Worm (Caenorhabditis elegans) whole organism, L4 larva: ENCODE data around the gene asp-16.

Source experiments
- F26F4.8 ChIP-seq: fragments of 200-800 bp; sonication (Bioruptor generic); conservative IDR thresholded peaks from 2 replicates; pipeline ENCODE4 v1.3.6; 2022; ENCODE audit warnings: missing genetic modification characterization, missing compliant biosample characterization
- T20F7.1 ChIP-seq: fragments of 200-800 bp; sonication (Bioruptor generic); optimal IDR thresholded peaks from 2 replicates; lab custom pipeline; 2018; ENCODE audit warnings: mild to moderate bottlenecking, missing genetic modification characterization, missing compliant biosample characterization
- Y105C5A.15 ChIP-seq: fragments of 200-800 bp; sonication (Bioruptor generic); IDR thresholded peaks from 2 replicates; pipeline ENCODE4 v1.3.6; 2022; ENCODE audit warnings: missing genetic modification characterization, missing compliant biosample characterization
- Y48G9A.11 ChIP-seq: fragments of 200-800 bp; sonication (Bioruptor generic); IDR thresholded peaks from 2 replicates; pipeline ENCODE4 v1.3.6; 2022; ENCODE audit warnings: missing genetic modification reagents, missing genetic modification characterization, missing compliant biosample characterization
- Y5F2A.4 ChIP-seq: fragments of 200-800 bp; sonication (Bioruptor generic); optimal IDR thresholded peaks from 2 replicates; lab custom pipeline; 2018; ENCODE audit warnings: mild to moderate bottlenecking, missing genetic modification characterization, missing compliant biosample characterization
- ZK546.5 ChIP-seq, 2 experiments: sonication (generic microtip); optimal IDR thresholded peaks; 2 replicates each; lab custom pipeline; 2017; ENCODE audit warnings: missing biosample characterization in 2 of 2, missing genetic modification characterization in 2 of 2
- aly-2 ChIP-seq: sonication (generic microtip); optimal IDR thresholded peaks from 2 replicates; lab custom pipeline; 2018; ENCODE audit warnings: missing biosample characterization, missing genetic modification characterization
- ceh-28 ChIP-seq: fragments of 150-350 bp; optimal IDR thresholded peaks from 2 replicates; lab custom pipeline; 2014; ENCODE audit warnings: missing biosample characterization, missing genetic modification reagents, missing genetic modification characterization
- ceh-44 ChIP-seq: fragments of 200-800 bp; sonication (Bioruptor generic); IDR thresholded peaks from 2 replicates; pipeline ENCODE4 v1.3.6; 2022; ENCODE audit warnings: missing genetic modification reagents, missing genetic modification characterization, missing compliant biosample characterization
- ces-1 ChIP-seq: fragments of 150-350 bp; sonication (generic microtip); optimal IDR thresholded peaks from 4 replicates; lab custom pipeline; 2014; ENCODE audit warnings: missing biosample characterization, missing genetic modification reagents, missing genetic modification characterization
- ctbp-1 ChIP-seq: fragments of 200-800 bp; sonication (Bioruptor generic); IDR thresholded peaks from 2 replicates; pipeline ENCODE4 v1.3.6; 2022; ENCODE audit warnings: missing genetic modification reagents, missing genetic modification characterization, missing compliant biosample characterization
- daf-16 ChIP-seq, 3 experiments: sonication (generic microtip); optimal IDR thresholded peaks; 2 replicates each; lab custom pipeline; 2016 to 2017; ENCODE audit warnings: missing genetic modification characterization in 3 of 3, missing genetic modification reagents in 3 of 3, mild to moderate bottlenecking in 2 of 3, missing compliant biosample characterization in 2 of 3, missing biosample characterization in 1 of 3, moderate library complexity in 1 of 3
- dpl-1 ChIP-seq: fragments of 150-350 bp; optimal IDR thresholded peaks from 2 replicates; lab custom pipeline; 2014; ENCODE audit warnings: missing biosample characterization, missing genetic modification reagents, missing genetic modification characterization
- egl-27 ChIP-seq: sonication (generic microtip); optimal IDR thresholded peaks from 3 replicates; lab custom pipeline; 2017; ENCODE audit warnings: missing biosample characterization, missing genetic modification reagents, missing genetic modification characterization
- hif-1 ChIP-seq, 2 experiments: sonication (generic microtip); optimal IDR thresholded peaks; 2 replicates each; lab custom pipeline; 2016 to 2017; ENCODE audit warnings: missing compliant biosample characterization in 2 of 2, missing genetic modification characterization in 2 of 2, missing genetic modification reagents in 2 of 2, missing genotype in 2 of 2, mild to moderate bottlenecking in 1 of 2
- hlh-30 ChIP-seq: sonication (generic microtip); optimal IDR thresholded peaks from 2 replicates; lab custom pipeline; 2017; ENCODE audit warnings: antibody characterized with exemption, mild to moderate bottlenecking, missing genetic modification characterization, missing compliant biosample characterization; ENCODE audit not compliant: insufficient read depth
- hmg-1.1 ChIP-seq: fragments of 200-800 bp; sonication (Bioruptor generic); IDR thresholded peaks from 2 replicates; pipeline ENCODE4 v1.3.6; 2022; ENCODE audit warnings: missing genetic modification reagents, missing genetic modification characterization, missing compliant biosample characterization
- lim-7 ChIP-seq: fragments of 200-800 bp; sonication (Bioruptor generic); IDR thresholded peaks from 2 replicates; pipeline ENCODE4 v1.3.6; 2022; ENCODE audit warnings: missing genetic modification characterization, missing compliant biosample characterization
- lin-1 ChIP-seq: fragments of 200-800 bp; sonication (Bioruptor generic); IDR thresholded peaks from 2 replicates; pipeline ENCODE4 v1.3.6; 2022; ENCODE audit warnings: missing genetic modification reagents, missing genetic modification characterization, missing compliant biosample characterization
- lin-15B ChIP-seq: fragments of 150-350 bp; sonication (generic microtip); optimal IDR thresholded peaks from 3 replicates; lab custom pipeline; 2014; ENCODE audit warnings: missing biosample characterization, missing genetic modification characterization
- lin-38 ChIP-seq: fragments of 200-800 bp; sonication (Bioruptor generic); IDR thresholded peaks from 2 replicates; pipeline ENCODE4 v1.3.6; 2022; ENCODE audit warnings: missing genetic modification reagents, missing genetic modification characterization, missing compliant biosample characterization
- madf-5 ChIP-seq, 2 experiments: fragments of 200-800 bp; sonication (Bioruptor generic); IDR thresholded peaks; 2 replicates each; pipeline ENCODE4 v1.3.6; 2022; ENCODE audit warnings: missing compliant biosample characterization in 2 of 2, missing genetic modification characterization in 2 of 2
- mdl-1 ChIP-seq, 2 experiments: fragments of 150-350 bp in 1 of 2; sonication (generic microtip) in 1 of 2; optimal IDR thresholded peaks; 2 replicates each; lab custom pipeline; 2014 to 2017; ENCODE audit warnings: missing biosample characterization in 2 of 2, missing genetic modification characterization in 2 of 2
- mes-2 ChIP-seq: sonication (generic microtip); optimal IDR thresholded peaks from 2 replicates; lab custom pipeline; 2016; ENCODE audit warnings: missing genotype, mild to moderate bottlenecking, missing genetic modification characterization, missing compliant biosample characterization; ENCODE audit not compliant: poor library complexity, severe bottlenecking
- nhr-11 ChIP-seq: fragments of 150-350 bp; optimal IDR thresholded peaks from 2 replicates; lab custom pipeline; 2014; ENCODE audit warnings: missing biosample characterization, missing genetic modification characterization
- nhr-76 ChIP-seq: fragments of 150-350 bp; optimal IDR thresholded peaks from 2 replicates; lab custom pipeline; 2014; ENCODE audit warnings: missing biosample characterization, missing genetic modification characterization
- pqm-1 ChIP-seq: sonication (generic microtip); optimal IDR thresholded peaks from 2 replicates; lab custom pipeline; 2017; ENCODE audit warnings: missing biosample characterization, missing genetic modification characterization
- sdz-12 ChIP-seq: fragments of 200-800 bp; sonication (Bioruptor generic); optimal IDR thresholded peaks from 2 replicates; lab custom pipeline; 2018; ENCODE audit warnings: mild to moderate bottlenecking, missing genetic modification characterization, missing compliant biosample characterization
- set-16 ChIP-seq: fragments of 200-800 bp; sonication (Bioruptor generic); IDR thresholded peaks from 2 replicates; pipeline ENCODE4 v1.3.6; 2022; ENCODE audit warnings: missing genetic modification reagents, missing genetic modification characterization, missing compliant biosample characterization
- snpc-1.2 ChIP-seq: fragments of 200-800 bp; sonication (Bioruptor generic); IDR thresholded peaks from 2 replicates; pipeline ENCODE4 v1.3.6; 2022; ENCODE audit warnings: missing genetic modification reagents, missing genetic modification characterization, missing compliant biosample characterization
- snpc-4 ChIP-seq: fragments of 150-350 bp; optimal IDR thresholded peaks from 2 replicates; lab custom pipeline; 2014; ENCODE audit warnings: missing biosample characterization, missing genetic modification characterization
- tag-97 ChIP-seq: fragments of 200-800 bp; sonication (Bioruptor generic); IDR thresholded peaks from 2 replicates; pipeline ENCODE4 v1.3.6; 2022; ENCODE audit warnings: missing genetic modification characterization, missing compliant biosample characterization
- unc-62 ChIP-seq, 3 experiments: fragments of 150-350 bp in 1 of 3; sonication (generic microtip); optimal IDR thresholded peaks in 2 of 3; peaks in 1 of 3; 1 replicate in 1 of 3; 2 replicates in 2 of 3; lab custom pipeline; 2014 to 2017; ENCODE audit warnings: missing biosample characterization in 3 of 3, missing genetic modification characterization in 3 of 3, missing genetic modification reagents in 3 of 3, missing genotype in 1 of 3
- vab-7 ChIP-seq: fragments of 200-800 bp; sonication (Bioruptor generic); IDR thresholded peaks from 2 replicates; pipeline ENCODE4 v1.3.6; 2022; ENCODE audit warnings: missing genetic modification reagents, missing genetic modification characterization, missing compliant biosample characterization
- zip-2 ChIP-seq: fragments of 150-350 bp; optimal IDR thresholded peaks from 2 replicates; lab custom pipeline; 2014; ENCODE audit warnings: missing biosample characterization, missing genetic modification characterization
- ztf-11 ChIP-seq: fragments of 150-350 bp; optimal IDR thresholded peaks from 2 replicates; lab custom pipeline; 2014; ENCODE audit warnings: missing biosample characterization, missing genetic modification characterization
- ztf-7 ChIP-seq: fragments of 150-350 bp; optimal IDR thresholded peaks from 2 replicates; lab custom pipeline; 2014; ENCODE audit warnings: missing biosample characterization, missing genetic modification characterization

asp-16 gene

ce11 chrV:19044753-19045152 lies 2.3 kb upstream of the asp-16 start, which contains the start of gene asp-15:
asp-15 (minus strand) TSS chrV:19044853.
- TF ChIP-seq hlh-30 (tag; lab: Kevin White, UChicago) = no peak
- no peak for TF ChIP-seq lim-7
- TF ChIP-seq ztf-11 = no peak
- no peak for TF ChIP-seq vab-7 (GFP tag; lab: Robert Waterston, UW)
- no peak for TF ChIP-seq pqm-1 (tag; lab: Kevin White, UChicago)
- no peak for TF ChIP-seq Y105C5A.15
- no peak for TF ChIP-seq hif-1 (tag; optimal IDR thresholded peaks at IDR 0.05; lab: Kevin White, UChicago)
- TF ChIP-seq hmg-1.1 = no peak
- TF ChIP-seq zip-2 (tag; lab: Kevin White, UChicago) = no peak

ce11 chrV:19037222-19037621 lies 5.2 kb downstream of the asp-16 start, which contains the start of gene asp-17:
asp-17 (minus strand) TSS chrV:19037322.
- no peak for TF ChIP-seq hif-1 (tag; optimal IDR thresholded peaks at IDR 0.05; lab: Kevin White, UChicago)
- no peak for TF ChIP-seq ctbp-1
- TF ChIP-seq ces-1 (GFP tag; lab: Kevin White, UChicago) = no peak
- no peak for TF ChIP-seq ztf-7 (tag; lab: Kevin White, UChicago)
- TF ChIP-seq aly-2 = no peak
- no peak for TF ChIP-seq dpl-1
- TF ChIP-seq lin-15B = no peak
- TF ChIP-seq T20F7.1 = no peak
- TF ChIP-seq mdl-1 (tag; optimal IDR thresholded peaks at IDR 0.05; lab: Kevin White, UChicago) = no peak
- no peak for TF ChIP-seq lin-1 (GFP tag; lab: Robert Waterston, UW)
- no peak for TF ChIP-seq vab-7 (GFP tag; lab: Robert Waterston, UW)
- TF ChIP-seq lin-38 (GFP tag; lab: Robert Waterston, UW) = no peak
- TF ChIP-seq ZK546.5 (tag; optimal IDR thresholded peaks at IDR 0.05; lab: Kevin White, UChicago) = no peak
- TF ChIP-seq ceh-44 (GFP tag; lab: Robert Waterston, UW) = no peak
- TF ChIP-seq egl-27 (tag; lab: Kevin White, UChicago) = no peak
- no peak for TF ChIP-seq madf-5 (GFP tag; IDR thresholded peaks at IDR 0.05; lab: Robert Waterston, UW)
- no peak for TF ChIP-seq mes-2 (tag; lab: Kevin White, UChicago)
- TF ChIP-seq F26F4.8 (GFP tag; lab: Robert Waterston, UW) = no peak

ce11 chrV:19036061-19036460 lies 6.3 kb downstream of the asp-16 start:
- TF ChIP-seq ceh-28 (tag; lab: Kevin White, UChicago) (peak; percentile 81), snpc-4 (tag; lab: Kevin White, UChicago) (no peak)

ce11 chrV:19031456-19031855 lies 10.9 kb downstream of the asp-16 start, which contains the start of gene Y39B6A.27:
Y39B6A.27 (plus strand) TSS chrV:19031756.
- TF ChIP-seq nhr-76 (tag; lab: Kevin White, UChicago) (no peak), pqm-1 (tag; lab: Kevin White, UChicago) (no peak), Y5F2A.4 (no peak), Y48G9A.11 (GFP tag; lab: Robert Waterston, UW) (no peak), ceh-44 (GFP tag; lab: Robert Waterston, UW) (no peak), sdz-12 (GFP tag; lab: Kevin White, UChicago) (no peak), snpc-1.2 (GFP tag; lab: Robert Waterston, UW) (no peak), daf-16 (GFP tag; optimal IDR thresholded peaks at IDR 0.05; lab: Kevin White, UChicago) (no peak), daf-16 (tag; optimal IDR thresholded peaks at IDR 0.05; lab: Kevin White, UChicago) (no peak), tag-97 (GFP tag; lab: Robert Waterston, UW) (no peak), vab-7 (GFP tag; lab: Robert Waterston, UW) (no peak), nhr-11 (tag; lab: Kevin White, UChicago) (no peak), set-16 (no peak), unc-62 (GFP tag; optimal IDR thresholded peaks at IDR 0.05 in 1 of 2; lab: Kevin White, UChicago) (no peak), unc-62 (tag; optimal IDR thresholded peaks at IDR 0.05; lab: Kevin White, UChicago) (no peak), lin-15B (no peak)
